ENCODE assay signal across 3 fruit fly cellular contexts in the genomic region with DNA sequence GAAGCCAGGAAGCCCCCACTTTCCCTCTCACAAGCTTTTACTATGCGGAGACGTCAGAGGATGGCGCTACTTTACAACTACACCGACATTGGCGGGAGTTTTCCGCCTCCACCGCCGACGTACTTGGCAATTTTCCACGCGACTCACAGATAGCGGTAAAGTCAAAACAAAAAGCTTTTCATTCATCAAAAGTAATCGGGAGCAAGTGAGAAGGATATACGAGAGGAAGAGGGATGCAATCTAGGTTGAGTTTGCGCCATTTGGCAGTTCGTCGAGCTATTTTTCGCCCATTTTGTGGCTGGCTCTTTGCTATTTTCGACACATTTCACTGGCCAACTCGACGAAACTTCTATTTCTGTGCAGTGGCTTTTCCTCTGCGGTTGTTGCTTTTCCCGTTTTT.
TF ChIP-seq lines count a peak whose summit lies in the region.

No protein-coding gene starts in this region.

- TF ChIP-seq CTCF in whole organism, embryonic (GFP tag; optimal IDR thresholded peaks at IDR 0.05; lab: Kevin White, UChicago), result no peak

TF ChIP-seq in whole organism, adult, 20 proteins besides CTCF, POLR2A, EP300 and RAD21:
- TF ChIP-seq CG33017 (tag; optimal IDR thresholded peaks at IDR 0.05; lab: Kevin White, UChicago) (no peak), cic (GFP tag; optimal IDR thresholded peaks at IDR 0.05; lab: Kevin White, UChicago) (peak; percentile 34)

TF ChIP-seq in whole organism, embryonic, 481 proteins besides CTCF, POLR2A, EP300 and RAD21:
- TF ChIP-seq CG9932 (GFP tag; IDR thresholded peaks at IDR 0.05; lab: Robert Waterston, UW) (0 out of 2 replicates have a peak, but pooled peaks have one; percentile 2), CG16813 (GFP tag; IDR thresholded peaks at IDR 0.05; lab: Robert Waterston, UW; ENCODE audit: partially characterized antibody) (no peak), CG7928 (GFP tag; optimal IDR thresholded peaks at IDR 0.05; lab: Kevin White, UChicago) (no peak), CG13894 (tag; optimal IDR thresholded peaks at IDR 0.05; lab: Kevin White, UChicago) (peak; percentile 22), Dip2 (GFP tag; IDR thresholded peaks at IDR 0.05; lab: Robert Waterston, UW) (peak; percentile 20; the same call in 1 of the 2 replicates), CG7839 (tag; optimal IDR thresholded peaks at IDR 0.05; lab: Kevin White, UChicago) (no peak), Gsc (GFP tag; IDR thresholded peaks at IDR 0.05; lab: Robert Waterston, UW) (no peak), row (GFP tag; IDR thresholded peaks at IDR 0.05; lab: Robert Waterston, UW) (no peak), ewg (GFP tag; optimal IDR thresholded peaks at IDR 0.05; lab: Kevin White, UChicago) (peak; percentile 76), abd-A (tag; optimal IDR thresholded peaks at IDR 0.05; lab: Kevin White, UChicago) (peak; percentile 79)
TF ChIP-seq in whole organism, embryonic: peak in this region for 5.

TF ChIP-seq in whole organism, prepupa, 60 proteins besides CTCF, POLR2A, EP300 and RAD21:
- TF ChIP-seq svp (GFP tag; lab: Kevin White, UChicago) (peak; percentile 32), CG6276 (GFP tag; optimal IDR thresholded peaks at IDR 0.05; lab: Kevin White, UChicago) (no peak)
TF ChIP-seq in whole organism, prepupa: peak in this region for 1.
